Fruit fly (Drosophila melanogaster): ENCODE data around the gene CG14297.
A peak's percentile ranks its signal among the peaks of the same experiment; 100 is the strongest.

Gene CG14297

DNA sequence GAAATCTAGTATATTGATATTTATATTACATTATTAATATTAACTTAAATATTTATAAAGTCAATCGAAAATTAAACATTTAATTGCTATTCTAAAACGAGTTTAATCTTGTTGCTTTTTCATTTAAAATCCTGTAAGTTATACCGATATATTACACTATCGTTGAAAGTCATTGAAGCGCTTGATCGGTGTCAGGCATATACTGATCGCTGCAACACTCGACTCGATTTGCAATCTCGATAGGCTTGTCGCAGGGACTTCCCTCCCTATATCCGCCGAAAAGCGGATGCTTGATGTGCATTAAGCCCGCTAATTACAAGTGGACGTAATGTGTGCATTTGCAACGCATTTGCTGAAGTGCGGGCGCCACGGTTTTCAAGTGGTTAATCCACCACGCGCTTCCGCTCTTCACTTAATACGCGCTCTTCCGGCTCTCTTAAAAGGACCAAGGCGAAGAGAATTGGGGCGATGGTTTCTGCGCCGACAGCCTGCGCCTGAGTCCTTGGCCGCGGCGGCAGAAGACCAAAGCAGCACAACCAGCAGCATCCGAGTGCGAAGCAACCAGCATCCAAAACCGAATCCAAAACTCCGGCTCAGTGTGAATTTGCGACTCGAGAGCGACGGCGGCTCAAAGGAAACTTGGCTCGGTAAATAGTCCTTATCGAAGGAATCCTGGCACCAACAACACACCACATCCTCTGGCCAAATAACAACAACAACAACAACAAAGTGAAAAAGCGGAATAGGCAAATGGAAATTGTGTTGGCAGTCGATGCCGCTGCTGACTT, 31.2 kb downstream of the CG14297 start, which contains the start of gene CG42613 (continued):
- TF ChIP-seq nmo (GFP tag; optimal IDR thresholded peaks at IDR 0.05) (peak; percentile 2), CG43689 (GFP tag; IDR thresholded peaks at IDR 0.05) (no peak), bbx (GFP tag; IDR thresholded peaks at IDR 0.05; ENCODE audit: partially characterized antibody) (peak; percentile 75), D19A (tag; optimal IDR thresholded peaks at IDR 0.05) (peak; percentile 32), run (tag; optimal IDR thresholded peaks at IDR 0.05) (no peak), Sox102F (GFP tag; optimal IDR thresholded peaks at IDR 0.05) (peak; percentile 17), Rx (GFP tag; IDR thresholded peaks at IDR 0.05) (no peak), amos (GFP tag; IDR thresholded peaks at IDR 0.05; ENCODE audit: partially characterized antibody) (peak; percentile 63), CG12299 (tag; optimal IDR thresholded peaks at IDR 0.05) (no peak), Med (GFP tag) (peak; percentile 34), cas (GFP tag; IDR thresholded peaks at IDR 0.05) (no peak), CG7271 (tag; optimal IDR thresholded peaks at IDR 0.05) (peak; percentile 89), insv (GFP tag; optimal IDR thresholded peaks at IDR 0.05) (peak in 1 of 2 experiments; percentile 37), CTCF (GFP tag; optimal IDR thresholded peaks at IDR 0.05) (peak; percentile 53), CG7357 (GFP tag; IDR thresholded peaks at IDR 0.05) (no peak), ERR (GFP tag; optimal IDR thresholded peaks at IDR 0.05) (no peak), Awh (GFP tag; IDR thresholded peaks at IDR 0.05) (peak; percentile 42; the same call in 1 of the 2 replicates), Oli (tag; optimal IDR thresholded peaks at IDR 0.05) (peak; percentile 38), kah (GFP tag; optimal IDR thresholded peaks at IDR 0.05) (no peak), sc (optimal IDR thresholded peaks at IDR 0.05) (no peak), sc (GFP tag; optimal IDR thresholded peaks at IDR 0.05) (peak; percentile 72), CG3065 (GFP tag; optimal IDR thresholded peaks at IDR 0.05) (peak; percentile 2), zen2 (GFP tag; IDR thresholded peaks at IDR 0.05; ENCODE audit: partially characterized antibody) (peak; percentile 64), Aef1 (GFP tag; IDR thresholded peaks at IDR 0.05) (peak; percentile 53; the same call in 2 of the 3 replicates), pan (optimal IDR thresholded peaks at IDR 0.05) (no peak), pan (GFP tag; optimal IDR thresholded peaks at IDR 0.05 in 1 of 2, IDR thresholded peaks at IDR 0.05 in 1 of 2) (peak in 1 of 2 experiments; percentile 40), B-H2 (GFP tag; optimal IDR thresholded peaks at IDR 0.05) (no peak), grau (tag; optimal IDR thresholded peaks at IDR 0.05) (peak; percentile 28), Trl (optimal IDR thresholded peaks at IDR 0.05) (peak; percentile 21 to 36), Trl (GFP tag; optimal IDR thresholded peaks at IDR 0.05) (peak; percentile 79), CG14965 (GFP tag; optimal IDR thresholded peaks at IDR 0.05; ENCODE audit: borderline replicate concordance) (peak; percentile 57), YL-1 (GFP tag; optimal IDR thresholded peaks at IDR 0.05) (no peak), mam (GFP tag; optimal IDR thresholded peaks at IDR 0.05) (peak; percentile 36), ken (GFP tag; IDR thresholded peaks at IDR 0.05) (peak; percentile 68; the same call in 2 of the 3 replicates), CG18011 (GFP tag; optimal IDR thresholded peaks at IDR 0.05) (peak; percentile 96), CG8089 (GFP tag; optimal IDR thresholded peaks at IDR 0.05) (peak; percentile 78), Hsf (GFP tag; optimal IDR thresholded peaks at IDR 0.05) (peak; percentile 64), CG12942 (GFP tag; optimal IDR thresholded peaks at IDR 0.05) (peak; percentile 34), bowl (GFP tag; IDR thresholded peaks at IDR 0.05) (no peak; the same call in 1 of the 2 replicates), Hr78 (GFP tag; optimal IDR thresholded peaks at IDR 0.05) (no peak), HHEX (GFP tag; optimal IDR thresholded peaks at IDR 0.05) (peak; percentile 80), Mes4 (GFP tag; optimal IDR thresholded peaks at IDR 0.05) (peak; percentile 76), CG7987 (GFP tag; optimal IDR thresholded peaks at IDR 0.05) (peak; percentile 93), NFAT (GFP tag; IDR thresholded peaks at IDR 0.05) (peak; percentile 71; the same call in 1 of the 2 replicates), ro (GFP tag; IDR thresholded peaks at IDR 0.05) (peak; percentile 18; the same call in 1 of the 2 replicates), Nf-YA (GFP tag; IDR thresholded peaks at IDR 0.05) (peak; percentile 64; the same call in 1 of the 2 replicates), Mad (GFP tag; optimal IDR thresholded peaks at IDR 0.05) (peak; percentile 47), tgo (GFP tag; IDR thresholded peaks at IDR 0.05) (no peak), CG1792 (GFP tag; optimal IDR thresholded peaks at IDR 0.05) (no peak), Hand (GFP tag; optimal IDR thresholded peaks at IDR 0.05) (no peak)

Measured in whole organism, embryonic.